Worm (Caenorhabditis elegans): Measurements from ENCODE around the gene Y97E10AR.6.

DNA sequence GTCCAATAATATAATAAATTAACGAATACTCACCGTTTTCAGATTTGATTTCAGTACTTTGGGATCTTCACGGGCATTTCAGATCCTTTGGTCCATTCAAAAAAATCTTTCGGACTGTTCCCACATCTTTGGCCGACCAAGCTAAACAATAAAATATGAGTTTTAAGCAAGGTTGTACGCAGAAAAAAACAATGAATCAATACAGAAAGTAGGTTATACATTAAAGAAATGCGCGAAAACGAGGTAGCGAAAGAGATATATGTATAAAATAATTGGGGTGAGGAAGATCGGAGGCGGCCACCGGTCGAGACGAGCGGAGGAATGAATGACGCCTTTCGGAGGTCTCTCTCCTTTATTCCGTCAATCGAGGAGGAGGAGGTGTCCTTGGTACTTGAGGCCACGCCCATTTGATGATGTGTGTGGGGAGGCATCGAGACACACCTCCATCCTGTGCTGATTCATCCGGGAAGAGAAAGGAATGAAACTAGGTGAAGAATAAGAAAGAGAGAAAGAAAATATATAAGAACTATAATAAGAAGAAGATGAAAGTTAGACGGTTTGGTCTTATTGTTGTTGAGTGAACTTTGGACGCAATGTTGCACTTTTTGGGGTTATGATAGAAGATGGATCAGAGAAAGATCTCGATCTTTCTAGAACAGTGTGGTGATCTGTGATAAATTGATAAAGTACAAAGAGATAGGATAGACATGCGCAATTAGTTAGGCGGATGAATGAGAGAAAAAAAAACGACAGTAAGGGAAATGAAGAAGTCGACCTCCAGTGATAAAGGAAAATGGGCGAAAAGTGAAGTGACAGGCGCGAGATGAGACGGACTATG is 26.7 kb upstream of the Y97E10AR.6 start:
- TF ChIP-seq lsy-2 (tag; optimal IDR thresholded peaks at IDR 0.05): no peak
- TF ChIP-seq zag-1 (tag; optimal IDR thresholded peaks at IDR 0.05): no peak
- no peak for TF ChIP-seq dmd-4 (tag; optimal IDR thresholded peaks at IDR 0.05)
- peak; percentile 83 for TF ChIP-seq blmp-1 (tag; optimal IDR thresholded peaks at IDR 0.05; ENCODE audit: insufficient read depth)
- no peak for TF ChIP-seq ztf-4 (tag; optimal IDR thresholded peaks at IDR 0.05)
- no peak for TF ChIP-seq mdl-1 (tag; optimal IDR thresholded peaks at IDR 0.05)
- no peak for TF ChIP-seq aly-2 (tag; optimal IDR thresholded peaks at IDR 0.05)
- no peak for TF ChIP-seq ceh-82 (tag; optimal IDR thresholded peaks at IDR 0.05)
- TF ChIP-seq unc-62 (GFP tag; optimal IDR thresholded peaks at IDR 0.05): no peak
- TF ChIP-seq elt-3 (tag; optimal IDR thresholded peaks at IDR 0.05): no peak
- TF ChIP-seq nhr-11 (tag; optimal IDR thresholded peaks at IDR 0.05): no peak
- no peak for TF ChIP-seq skn-1 (tag; optimal IDR thresholded peaks at IDR 0.05)
- TF ChIP-seq gmeb-1 (tag; optimal IDR thresholded peaks at IDR 0.05): no peak

Measured in whole organism, L2 larva.